Fruit fly (Drosophila melanogaster) whole organism: ENCODE data around the gene CG34117.

ENCODE experiments used
- Dll ChIP-seq: fragments of >200 bp; optimal IDR thresholded peaks from 2 replicates; lab custom pipeline; 2017
- EcR ChIP-seq, 2 experiments: fragments of >200 bp; optimal IDR thresholded peaks; 2 replicates each; lab custom pipeline; 2017; ENCODE audit warnings: missing biosample characterization in 2 of 2, missing genetic modification characterization in 2 of 2, missing genetic modification reagents in 2 of 2
- psq ChIP-seq: fragments of >200 bp; optimal IDR thresholded peaks from 2 replicates; lab custom pipeline; 2017

DNA sequence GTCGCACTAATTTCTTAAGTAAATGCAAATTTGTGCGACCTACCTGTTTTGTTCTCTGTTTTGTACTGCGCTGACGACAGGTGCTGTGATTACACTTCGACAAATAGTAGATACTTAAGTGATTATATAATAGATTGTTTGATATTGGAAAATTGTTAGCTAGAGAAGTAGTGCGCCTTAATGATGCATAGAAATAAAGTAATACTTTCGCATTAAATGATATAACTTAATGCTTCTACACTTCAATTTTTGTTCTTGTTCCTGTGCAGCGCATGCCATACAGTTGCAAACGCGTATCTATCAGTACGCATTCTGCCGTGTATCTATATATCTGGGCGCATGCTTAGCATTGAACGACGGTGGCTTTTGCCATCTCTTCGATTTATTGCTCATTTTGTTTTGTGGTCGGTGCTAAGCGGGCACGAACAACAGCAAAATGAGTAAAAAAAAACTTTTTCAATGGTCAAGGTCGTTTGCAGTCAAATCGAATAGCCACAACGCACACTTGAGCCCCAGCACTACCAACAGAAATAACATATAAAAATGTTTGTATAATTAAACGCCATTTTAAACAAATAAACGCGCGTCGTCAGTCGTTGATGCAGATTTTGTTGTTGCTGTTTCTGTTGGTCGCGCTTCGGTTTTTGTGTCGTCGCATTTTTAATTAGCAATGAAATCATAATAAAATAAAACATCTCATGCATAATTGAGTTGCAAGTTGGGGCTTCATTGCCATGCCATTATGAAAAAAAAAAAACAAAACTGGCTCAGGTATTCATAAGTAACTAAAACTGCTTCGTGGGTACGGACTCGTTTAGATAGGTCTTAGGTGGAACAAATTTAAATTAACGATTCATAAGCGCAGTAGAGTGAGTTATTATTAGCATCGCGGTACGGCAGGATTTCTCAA is 30.7 kb upstream of the CG34117 start:
- no peak for TF ChIP-seq EcR (GFP tag; optimal IDR thresholded peaks at IDR 0.05; lab: Kevin White, UChicago)
- no peak for TF ChIP-seq psq (lab: Kevin White, UChicago)
- no peak for TF ChIP-seq Dll (lab: Kevin White, UChicago)
